Worm (Caenorhabditis elegans): ENCODE measurements around the gene F49E11.7.

DNA sequence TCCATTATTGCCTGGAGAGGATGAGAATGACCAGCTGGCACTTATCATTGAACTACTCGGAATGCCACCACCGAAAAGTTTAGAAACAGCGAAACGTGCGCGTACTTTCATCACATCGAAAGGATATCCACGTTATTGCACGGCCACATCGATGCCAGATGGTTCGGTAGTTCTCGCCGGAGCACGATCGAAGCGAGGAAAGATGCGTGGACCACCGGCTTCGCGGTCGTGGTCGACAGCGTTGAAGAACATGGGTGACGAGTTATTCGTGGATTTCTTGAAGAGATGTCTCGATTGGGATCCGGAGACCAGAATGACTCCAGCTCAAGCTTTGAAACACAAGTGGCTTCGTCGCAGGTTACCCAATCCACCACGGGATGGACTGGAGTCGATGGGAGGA, 19.2 kb upstream of the F49E11.7 start:
- no peak for TF ChIP-seq fkh-3 (tag; optimal IDR thresholded peaks at IDR 0.05)
- TF ChIP-seq sptf-2 (GFP tag; optimal IDR thresholded peaks at IDR 0.05), result no peak
- no peak for TF ChIP-seq ztf-26 (tag; optimal IDR thresholded peaks at IDR 0.05)
- no peak for TF ChIP-seq ccch-3 (GFP tag; optimal IDR thresholded peaks at IDR 0.05)
- TF ChIP-seq B0019.2 (GFP tag; conservative IDR thresholded peaks at IDR 0.05), result no peak
- TF ChIP-seq somi-1 (GFP tag; optimal IDR thresholded peaks at IDR 0.05), result no peak
- no peak for TF ChIP-seq die-1 (tag; optimal IDR thresholded peaks at IDR 0.05)
- no peak for TF ChIP-seq chd-7 (tag; optimal IDR thresholded peaks at IDR 0.05)
- no peak for TF ChIP-seq madf-8 (GFP tag; conservative IDR thresholded peaks at IDR 0.05)
- no peak for TF ChIP-seq ama-1 (optimal IDR thresholded peaks at IDR 0.05)
- TF ChIP-seq ama-1 (GFP tag; optimal IDR thresholded peaks at IDR 0.05), result no peak
- no peak for TF ChIP-seq xnd-1 (tag; optimal IDR thresholded peaks at IDR 0.05)

Measured in whole organism, young adult.